Worm (Caenorhabditis elegans): ENCODE data around the gene eef-1A.1.

DNA sequence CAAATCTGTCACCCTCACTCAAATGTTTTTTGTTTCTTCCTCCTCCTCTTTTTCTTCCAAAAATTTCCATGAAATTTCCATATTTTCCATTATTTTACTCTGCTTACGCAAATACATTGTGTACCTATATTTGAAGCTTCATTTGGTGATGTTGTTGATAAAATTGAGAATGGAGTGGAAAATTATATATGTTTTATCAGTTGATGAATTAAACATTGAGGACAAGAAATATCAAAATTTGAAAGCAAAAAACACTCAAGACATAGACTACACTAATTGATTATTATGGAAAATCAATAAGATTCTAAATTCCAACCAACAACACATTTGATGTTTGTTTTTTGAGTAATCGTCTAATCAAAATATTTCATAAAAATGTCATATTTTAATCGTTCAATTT lies 17.7 kb upstream of the eef-1A.1 start:
- TF ChIP-seq ztf-22 (GFP tag; optimal IDR thresholded peaks at IDR 0.05) (no peak), sea-2 (GFP tag; IDR thresholded peaks at IDR 0.05) (no peak), atf-7 (tag; optimal IDR thresholded peaks at IDR 0.05) (no peak), F33H1.4 (GFP tag; IDR thresholded peaks at IDR 0.05) (no peak), F22D6.2 (tag; optimal IDR thresholded peaks at IDR 0.05) (no peak), hlh-26 (GFP tag; conservative IDR thresholded peaks at IDR 0.05) (no peak), snpc-3.4 (tag; optimal IDR thresholded peaks at IDR 0.05) (no peak), tbx-9 (tag; optimal IDR thresholded peaks at IDR 0.05; ENCODE audit: borderline replicate concordance) (no peak)

All from whole organism, young adult.